Worm (Caenorhabditis elegans) whole organism, L4 larva: ENCODE results near the gene tbc-14.
A peak's percentile ranks its signal among the peaks of the same experiment; 100 is the strongest.

Experiments
- F37D6.2 ChIP-seq: sonication (generic microtip); optimal IDR thresholded peaks from 2 replicates; lab custom pipeline; 2016; ENCODE audit warnings: mild to moderate bottlenecking, missing genetic modification characterization, missing compliant biosample characterization
- F44E2.7 ChIP-seq: fragments of 200-800 bp; sonication (Bioruptor generic); IDR thresholded peaks from 2 replicates; pipeline ENCODE4 v2.1.2; 2022; ENCODE audit warnings: missing genetic modification characterization, missing compliant biosample characterization
- Y5F2A.4 ChIP-seq: fragments of 200-800 bp; sonication (Bioruptor generic); optimal IDR thresholded peaks from 2 replicates; lab custom pipeline; 2018; ENCODE audit warnings: mild to moderate bottlenecking, missing genetic modification characterization, missing compliant biosample characterization
- aly-2 ChIP-seq: sonication (generic microtip); optimal IDR thresholded peaks from 2 replicates; lab custom pipeline; 2018; ENCODE audit warnings: missing biosample characterization, missing genetic modification characterization
- ama-1 ChIP-seq: fragments of 150-350 bp; optimal IDR thresholded peaks from 2 replicates; lab custom pipeline; 2014; ENCODE audit warnings: inconsistent platforms, mixed read lengths
- ceh-20 ChIP-seq: fragments of 200-800 bp; sonication (Bioruptor generic); IDR thresholded peaks from 2 replicates; pipeline ENCODE4 v1.3.6; 2022; ENCODE audit warnings: missing genetic modification reagents, missing genetic modification characterization, missing compliant biosample characterization
- ceh-28 ChIP-seq: fragments of 150-350 bp; optimal IDR thresholded peaks from 2 replicates; lab custom pipeline; 2014; ENCODE audit warnings: missing biosample characterization, missing genetic modification reagents, missing genetic modification characterization
- ceh-32 ChIP-seq: sonication (generic microtip); optimal IDR thresholded peaks from 2 replicates; lab custom pipeline; 2016; ENCODE audit warnings: mild to moderate bottlenecking, missing genetic modification characterization, missing compliant biosample characterization; ENCODE audit not compliant: poor library complexity
- cey-2 ChIP-seq: sonication (generic microtip); optimal IDR thresholded peaks from 3 replicates; lab custom pipeline; 2017; ENCODE audit warnings: missing genetic modification characterization, mild to moderate bottlenecking, missing compliant biosample characterization, antibody characterized with exemption, borderline replicate concordance; ENCODE audit not compliant: insufficient read depth
- ctbp-1 ChIP-seq: fragments of 200-800 bp; sonication (Bioruptor generic); IDR thresholded peaks from 2 replicates; pipeline ENCODE4 v1.3.6; 2022; ENCODE audit warnings: missing genetic modification reagents, missing genetic modification characterization, missing compliant biosample characterization
- daf-19 ChIP-seq: fragments of 200-800 bp; sonication (Bioruptor generic); conservative IDR thresholded peaks from 2 replicates; pipeline ENCODE4 v1.3.6; 2022; ENCODE audit warnings: missing genetic modification characterization, missing compliant biosample characterization
- daf-8 ChIP-seq: fragments of 200-800 bp; sonication (Bioruptor generic); IDR thresholded peaks from 2 replicates; pipeline ENCODE4 v1.3.6; 2022; ENCODE audit warnings: missing genetic modification characterization, missing compliant biosample characterization
- dmd-6 ChIP-seq: fragments of 200-800 bp; sonication (Bioruptor generic); IDR thresholded peaks from 2 replicates; pipeline ENCODE4 v1.3.6; 2022; ENCODE audit warnings: missing genetic modification reagents, missing genetic modification characterization, missing compliant biosample characterization
- dmd-8 ChIP-seq: fragments of 200-800 bp; sonication (Bioruptor generic); IDR thresholded peaks from 2 replicates; pipeline ENCODE4 v1.3.6; 2022; ENCODE audit warnings: missing genetic modification characterization, missing compliant biosample characterization
- egl-27 ChIP-seq: sonication (generic microtip); optimal IDR thresholded peaks from 3 replicates; lab custom pipeline; 2017; ENCODE audit warnings: missing biosample characterization, missing genetic modification reagents, missing genetic modification characterization
- egl-43 ChIP-seq: fragments of 200-800 bp; sonication (Bioruptor generic); IDR thresholded peaks from 2 replicates; pipeline ENCODE4 v1.3.6; 2022; ENCODE audit warnings: missing genetic modification reagents, missing genetic modification characterization, missing compliant biosample characterization
- fkh-10 ChIP-seq: fragments of 150-350 bp; optimal IDR thresholded peaks from 2 replicates; lab custom pipeline; 2014; ENCODE audit warnings: missing biosample characterization, missing genetic modification reagents, missing genetic modification characterization
- gei-8 ChIP-seq: fragments of 200-800 bp; sonication (Bioruptor generic); optimal IDR thresholded peaks from 2 replicates; lab custom pipeline; 2018; ENCODE audit warnings: mild to moderate bottlenecking, missing genetic modification characterization, missing compliant biosample characterization
- hlh-11 ChIP-seq: fragments of 200-800 bp; sonication (Bioruptor generic); optimal IDR thresholded peaks from 2 replicates; lab custom pipeline; 2018; ENCODE audit warnings: mild to moderate bottlenecking, missing genetic modification characterization, missing compliant biosample characterization
- hmg-1.1 ChIP-seq: fragments of 200-800 bp; sonication (Bioruptor generic); IDR thresholded peaks from 2 replicates; pipeline ENCODE4 v1.3.6; 2022; ENCODE audit warnings: missing genetic modification reagents, missing genetic modification characterization, missing compliant biosample characterization
- lin-15B ChIP-seq: fragments of 150-350 bp; sonication (generic microtip); optimal IDR thresholded peaks from 3 replicates; lab custom pipeline; 2014; ENCODE audit warnings: missing biosample characterization, missing genetic modification characterization
- lin-38 ChIP-seq: fragments of 200-800 bp; sonication (Bioruptor generic); IDR thresholded peaks from 2 replicates; pipeline ENCODE4 v1.3.6; 2022; ENCODE audit warnings: missing genetic modification reagents, missing genetic modification characterization, missing compliant biosample characterization
- lin-39 ChIP-seq: fragments of 150-350 bp; optimal IDR thresholded peaks from 2 replicates; lab custom pipeline; 2014; ENCODE audit warnings: missing biosample characterization, missing genetic modification reagents, missing genetic modification characterization
- lir-3 ChIP-seq: sonication (generic microtip); optimal IDR thresholded peaks from 2 replicates; lab custom pipeline; 2016; ENCODE audit warnings: mild to moderate bottlenecking, missing genetic modification characterization, missing compliant biosample characterization
- mdt-29 ChIP-seq: fragments of 200-800 bp; sonication (Bioruptor generic); IDR thresholded peaks from 2 replicates; pipeline ENCODE4 v1.3.6; 2022; ENCODE audit warnings: missing genetic modification reagents, missing genetic modification characterization, missing compliant biosample characterization
- nhr-111 ChIP-seq: fragments of 200-800 bp; sonication (Bioruptor generic); optimal IDR thresholded peaks from 2 replicates; lab custom pipeline; 2018; ENCODE audit warnings: mild to moderate bottlenecking, missing genetic modification characterization, missing compliant biosample characterization
- nhr-28 ChIP-seq: fragments of 150-350 bp; optimal IDR thresholded peaks from 2 replicates; lab custom pipeline; 2014; ENCODE audit warnings: missing biosample characterization, missing genetic modification characterization
- nhr-41 ChIP-seq: fragments of 200-800 bp; sonication (Bioruptor generic); IDR thresholded peaks from 2 replicates; pipeline ENCODE4 v1.3.6; 2022; ENCODE audit warnings: missing genetic modification reagents, missing genetic modification characterization, missing compliant biosample characterization
- nhr-42 ChIP-seq: fragments of 200-800 bp; sonication (Bioruptor generic); IDR thresholded peaks from 2 replicates; pipeline ENCODE4 v1.3.6; 2022; ENCODE audit warnings: missing genetic modification characterization, missing compliant biosample characterization
- nhr-77 ChIP-seq: fragments of 150-350 bp; optimal IDR thresholded peaks from 2 replicates; lab custom pipeline; 2014; ENCODE audit warnings: missing biosample characterization, missing genetic modification characterization
- pqm-1 ChIP-seq: sonication (generic microtip); optimal IDR thresholded peaks from 2 replicates; lab custom pipeline; 2017; ENCODE audit warnings: missing biosample characterization, missing genetic modification characterization
- set-16 ChIP-seq: fragments of 200-800 bp; sonication (Bioruptor generic); IDR thresholded peaks from 2 replicates; pipeline ENCODE4 v1.3.6; 2022; ENCODE audit warnings: missing genetic modification reagents, missing genetic modification characterization, missing compliant biosample characterization
- tra-1 ChIP-seq: fragments of 200-800 bp; sonication (Bioruptor generic); IDR thresholded peaks from 2 replicates; pipeline ENCODE4 v1.3.6; 2022; ENCODE audit warnings: missing genetic modification reagents, missing genetic modification characterization, missing compliant biosample characterization
- unc-62 ChIP-seq, 3 experiments: fragments of 150-350 bp in 1 of 3; sonication (generic microtip); optimal IDR thresholded peaks in 2 of 3; peaks in 1 of 3; 1 replicate in 1 of 3; 2 replicates in 2 of 3; lab custom pipeline; 2014 to 2017; ENCODE audit warnings: missing biosample characterization in 3 of 3, missing genetic modification characterization in 3 of 3, missing genetic modification reagents in 3 of 3, missing genotype in 1 of 3
- zfp-2 ChIP-seq: sonication (generic microtip); optimal IDR thresholded peaks from 2 replicates; lab custom pipeline; 2016; ENCODE audit warnings: mild to moderate bottlenecking, missing genetic modification characterization, missing compliant biosample characterization

Gene tbc-14

DNA sequence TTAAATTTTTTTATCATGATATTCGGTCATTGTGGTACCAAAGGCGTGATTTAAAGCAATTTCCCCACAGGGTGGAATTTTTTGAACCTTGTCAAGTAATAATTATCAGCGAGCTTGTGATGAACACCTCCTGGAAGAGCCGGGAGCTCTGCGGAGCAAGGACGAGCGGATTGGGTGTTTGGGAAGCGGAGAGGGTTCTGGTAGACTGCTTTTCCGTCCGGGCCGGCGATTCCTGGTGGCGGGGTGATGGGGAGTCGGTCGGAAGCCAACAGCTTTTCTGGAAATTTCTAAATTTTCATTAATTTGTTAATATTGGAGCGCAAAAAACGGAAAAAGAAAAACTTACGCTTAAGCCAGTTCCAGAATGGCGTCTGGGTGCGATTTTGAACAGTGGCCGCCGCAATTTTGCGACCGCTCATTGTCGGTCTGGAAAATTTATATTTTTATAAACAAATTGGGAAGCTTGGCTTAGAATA, 46.8 kb upstream of the tbc-14 start, which contains the start of gene ndua-7:
ndua-7 (minus strand) TSS at position 426 of the 476 bp plus-strand sequence.
- no peak for TF ChIP-seq tra-1 (GFP tag; lab: Robert Waterston, UW)
- TF ChIP-seq set-16 (GFP tag; lab: Robert Waterston, UW): peak; percentile 88

- TF ChIP-seq hlh-11 (tag; lab: Kevin White, UChicago) (no peak), lin-38 (peak; percentile 30; the same call in 1 of the 2 replicates)
Observed at ce11 chrII:13492948-13493347, 45.6 kb upstream of the tbc-14 start, which contains the start of gene F45H10.2. Gene F45H10.2 (minus strand): TSS chrII:13493048.

- TF ChIP-seq Y5F2A.4 (GFP tag; lab: Kevin White, UChicago): peak; percentile 33
- no peak for TF ChIP-seq cey-2 (tag; lab: Kevin White, UChicago)
- TF ChIP-seq F44E2.7 (GFP tag; lab: Robert Waterston, UW): no peak
- no peak for TF ChIP-seq daf-19
- no peak for TF ChIP-seq set-16 (GFP tag; lab: Robert Waterston, UW)
- no peak for TF ChIP-seq nhr-111 (GFP tag; lab: Kevin White, UChicago)
- peak; percentile 60; the same call in 1 of the 2 replicates for TF ChIP-seq nhr-42
- no peak for TF ChIP-seq hmg-1.1 (GFP tag; lab: Robert Waterston, UW)
- TF ChIP-seq mdt-29 (GFP tag; lab: Robert Waterston, UW): no peak
- no peak for TF ChIP-seq egl-43 (GFP tag; lab: Robert Waterston, UW)
- TF ChIP-seq nhr-41: no peak
- peak; percentile 64 for TF ChIP-seq ama-1 (lab: Kevin White, UChicago)
- no peak for TF ChIP-seq egl-27
- TF ChIP-seq fkh-10 (GFP tag; lab: Kevin White, UChicago): no peak
- TF ChIP-seq unc-62 (GFP tag; optimal IDR thresholded peaks at IDR 0.05 in 1 of 2; lab: Kevin White, UChicago): peak in 1 of 2 experiments; percentile 57
- TF ChIP-seq unc-62 (tag; optimal IDR thresholded peaks at IDR 0.05; lab: Kevin White, UChicago): no peak
- TF ChIP-seq dmd-8 (GFP tag; lab: Robert Waterston, UW): no peak
- TF ChIP-seq lin-15B (tag; lab: Kevin White, UChicago): no peak
- no peak for TF ChIP-seq dmd-6 (GFP tag; lab: Robert Waterston, UW)
- TF ChIP-seq ctbp-1: no peak
- TF ChIP-seq lin-38: peak; percentile 32
Observed at ce11 chrII:13491254-13491889, 44.0 kb upstream of the tbc-14 start, which contains the start of gene alh-7. Gene alh-7 (minus strand): TSS chrII:13491786.

DNA sequence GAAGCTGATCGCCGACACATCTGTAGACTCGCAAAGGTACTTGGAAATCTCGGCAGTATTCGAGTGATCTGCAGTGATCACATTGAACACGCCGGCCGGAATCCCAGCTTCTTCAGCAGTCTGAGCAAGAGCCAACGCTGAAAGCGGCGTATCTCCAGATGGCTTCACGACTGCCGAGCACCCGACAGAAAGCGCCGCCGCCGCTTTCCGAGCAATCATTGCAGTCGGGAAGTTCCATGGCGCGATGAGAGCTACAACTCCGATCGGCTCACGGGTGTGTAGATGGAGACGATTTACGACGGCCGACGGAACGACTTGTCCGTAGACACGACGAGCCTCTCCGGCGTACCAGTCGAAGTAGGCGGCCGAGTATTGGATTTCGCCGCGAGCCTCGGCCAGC, 42.5 kb upstream of the tbc-14 start:
- TF ChIP-seq pqm-1 (tag; lab: Kevin White, UChicago) (no peak), ceh-20 (GFP tag; lab: Robert Waterston, UW) (no peak), nhr-28 (tag; lab: Kevin White, UChicago) (no peak), gei-8 (no peak), set-16 (GFP tag; lab: Robert Waterston, UW) (peak; percentile 87), lin-39 (tag; lab: Kevin White, UChicago) (no peak), daf-8 (0 out of 2 replicates have a peak, but pooled peaks have one; percentile 26), nhr-77 (tag; lab: Kevin White, UChicago) (no peak), nhr-111 (GFP tag; lab: Kevin White, UChicago) (no peak), F37D6.2 (tag; lab: Kevin White, UChicago) (no peak), ceh-28 (no peak), lin-38 (no peak), aly-2 (tag; lab: Kevin White, UChicago) (no peak), ceh-32 (tag; lab: Kevin White, UChicago) (no peak), egl-43 (GFP tag; lab: Robert Waterston, UW) (peak; percentile 23; the same call in 1 of the 2 replicates), lir-3 (tag; lab: Kevin White, UChicago) (no peak), zfp-2 (tag; lab: Kevin White, UChicago) (no peak), daf-19 (no peak)
